Worm (Caenorhabditis elegans) whole organism, young adult: ENCODE measurements around the gene tbx-32.

ENCODE experiments used
- B0261.1 ChIP-seq: sonication (generic microtip); optimal IDR thresholded peaks from 2 replicates; lab custom pipeline; 2016; ENCODE audit warnings: mild to moderate bottlenecking, missing genetic modification characterization, moderate library complexity, missing compliant biosample characterization
- B0336.3 ChIP-seq: fragments of 200-800 bp; sonication (Bioruptor generic); IDR thresholded peaks from 2 replicates; pipeline ENCODE4 v1.3.6; 2022; ENCODE audit warnings: missing genetic modification characterization, missing compliant biosample characterization
- C06A6.2 ChIP-seq: fragments of 200-800 bp; sonication (Bioruptor generic); conservative IDR thresholded peaks from 2 replicates; pipeline ENCODE4 v1.3.6; 2022; ENCODE audit warnings: missing genetic modification characterization, missing compliant biosample characterization
- F10E7.11 ChIP-seq: sonication (generic microtip); optimal IDR thresholded peaks from 2 replicates; lab custom pipeline; 2017; ENCODE audit warnings: mild to moderate bottlenecking, missing genetic modification characterization, moderate library complexity, missing compliant biosample characterization
- F22D6.2 ChIP-seq: sonication (generic microtip); optimal IDR thresholded peaks from 2 replicates; lab custom pipeline; 2016; ENCODE audit warnings: mild to moderate bottlenecking, missing genetic modification characterization, missing compliant biosample characterization
- F23B12.7 ChIP-seq: sonication (generic microtip); optimal IDR thresholded peaks from 2 replicates; lab custom pipeline; 2017; ENCODE audit warnings: missing genetic modification characterization, mild to moderate bottlenecking, missing compliant biosample characterization, antibody characterized with exemption, moderate library complexity; ENCODE audit not compliant: insufficient read depth
- F33H1.4 ChIP-seq: fragments of 200-800 bp; sonication (Bioruptor generic); IDR thresholded peaks from 2 replicates; pipeline ENCODE4 v1.3.6; 2022; ENCODE audit warnings: missing genetic modification reagents, missing genetic modification characterization, missing compliant biosample characterization
- F39B2.1 ChIP-seq: fragments of 200-800 bp; sonication (Bioruptor generic); IDR thresholded peaks from 2 replicates; pipeline ENCODE4 v1.3.6; 2022; ENCODE audit warnings: missing genetic modification reagents, missing genetic modification characterization, missing compliant biosample characterization
- Y79H2A.3 ChIP-seq: fragments of 200-800 bp; sonication (Bioruptor generic); conservative IDR thresholded peaks from 2 replicates; pipeline ENCODE4 v1.3.6; 2022; ENCODE audit warnings: missing genetic modification reagents, missing genetic modification characterization, missing compliant biosample characterization
- ama-1 ChIP-seq, 3 experiments: fragments of 150-350 bp in 1 of 3; sonication (generic microtip) in 2 of 3; optimal IDR thresholded peaks; 2 replicates each; lab custom pipeline; 2014 to 2018; ENCODE audit warnings: missing biosample characterization in 2 of 3, missing genetic modification characterization in 2 of 3, missing genetic modification reagents in 2 of 3
- aptf-3 ChIP-seq: fragments of 200-800 bp; sonication (Bioruptor generic); IDR thresholded peaks from 2 replicates; pipeline ENCODE4 v1.3.6; 2022; ENCODE audit warnings: missing genetic modification characterization, missing compliant biosample characterization
- ccch-3 ChIP-seq: fragments of 200-800 bp; sonication (Bioruptor generic); optimal IDR thresholded peaks from 2 replicates; lab custom pipeline; 2018; ENCODE audit warnings: mild to moderate bottlenecking, missing genetic modification characterization, missing compliant biosample characterization
- cebp-1 ChIP-seq, 2 experiments: fragments of 200-800 bp in 1 of 2; sonication (Bioruptor generic) in 1 of 2; sonication (generic microtip) in 1 of 2; IDR thresholded peaks in 1 of 2; optimal IDR thresholded peaks in 1 of 2; 2 replicates each; pipeline versions ENCODE4 v1.3.6 to Lab custom; 2017 to 2022; ENCODE audit warnings: missing compliant biosample characterization in 2 of 2, missing genetic modification characterization in 2 of 2, mild to moderate bottlenecking in 1 of 2, missing genetic modification reagents in 1 of 2, moderate library complexity in 1 of 2
- ceh-79 ChIP-seq: sonication (generic microtip); optimal IDR thresholded peaks from 2 replicates; lab custom pipeline; 2017; ENCODE audit warnings: mild to moderate bottlenecking, missing genetic modification characterization, missing compliant biosample characterization
- chd-7 ChIP-seq: sonication (generic microtip); optimal IDR thresholded peaks from 2 replicates; lab custom pipeline; 2016; ENCODE audit warnings: mild to moderate bottlenecking, missing genetic modification characterization, moderate library complexity, missing compliant biosample characterization
- dpff-1 ChIP-seq: sonication (generic microtip); optimal IDR thresholded peaks from 2 replicates; lab custom pipeline; 2017; ENCODE audit warnings: mild to moderate bottlenecking, missing genetic modification characterization, missing compliant biosample characterization
- egl-18 ChIP-seq: fragments of 200-800 bp; sonication (Bioruptor generic); IDR thresholded peaks from 2 replicates; pipeline ENCODE4 v1.3.6; 2022; ENCODE audit warnings: missing genetic modification reagents, missing genetic modification characterization, missing compliant biosample characterization
- egrh-3 ChIP-seq: fragments of 200-800 bp; sonication (Bioruptor generic); IDR thresholded peaks from 2 replicates; pipeline ENCODE4 v1.3.6; 2022; ENCODE audit warnings: missing genetic modification reagents, missing genetic modification characterization, missing compliant biosample characterization
- ets-4 ChIP-seq: fragments of 200-800 bp; sonication (Bioruptor generic); optimal IDR thresholded peaks from 2 replicates; lab custom pipeline; 2018; ENCODE audit warnings: mild to moderate bottlenecking, missing genetic modification characterization, missing compliant biosample characterization
- fkh-3 ChIP-seq: sonication (generic microtip); optimal IDR thresholded peaks from 2 replicates; lab custom pipeline; 2016; ENCODE audit warnings: mild to moderate bottlenecking, missing genetic modification characterization, missing compliant biosample characterization
- hlh-12 ChIP-seq: sonication (generic microtip); optimal IDR thresholded peaks from 2 replicates; lab custom pipeline; 2016; ENCODE audit warnings: missing genetic modification characterization, missing compliant biosample characterization
- hrde-1 ChIP-seq: sonication (generic microtip); optimal IDR thresholded peaks from 2 replicates; lab custom pipeline; 2016; ENCODE audit warnings: missing genetic modification characterization, mild to moderate bottlenecking, missing compliant biosample characterization, moderate library complexity, missing genotype, missing genetic modification reagents, borderline replicate concordance
- lag-1 ChIP-seq: fragments of 200-800 bp; sonication (Bioruptor generic); IDR thresholded peaks from 2 replicates; pipeline ENCODE4 v1.3.6; 2022; ENCODE audit warnings: missing genetic modification reagents, missing genetic modification characterization, missing compliant biosample characterization
- madf-10 ChIP-seq: sonication (generic microtip); optimal IDR thresholded peaks from 2 replicates; lab custom pipeline; 2016; ENCODE audit warnings: mild to moderate bottlenecking, missing genetic modification characterization, missing compliant biosample characterization
- madf-8 ChIP-seq: fragments of 200-800 bp; sonication (Bioruptor generic); conservative IDR thresholded peaks from 2 replicates; pipeline ENCODE4 v1.3.6; 2022; ENCODE audit warnings: missing genetic modification reagents, missing genetic modification characterization, missing compliant biosample characterization
- mcd-1 ChIP-seq: fragments of 200-800 bp; sonication (Bioruptor generic); IDR thresholded peaks from 2 replicates; pipeline ENCODE4 v1.3.6; 2022; ENCODE audit warnings: missing genetic modification reagents, missing genetic modification characterization, missing compliant biosample characterization
- mel-28 ChIP-seq: sonication (generic microtip); optimal IDR thresholded peaks from 2 replicates; lab custom pipeline; 2016; ENCODE audit warnings: borderline replicate concordance, mild to moderate bottlenecking, missing genetic modification characterization, missing compliant biosample characterization
- mxl-1 ChIP-seq: sonication (generic microtip); optimal IDR thresholded peaks from 2 replicates; lab custom pipeline; 2016; ENCODE audit warnings: missing genetic modification characterization, missing compliant biosample characterization
- nfyb-1 ChIP-seq: fragments of 200-800 bp; sonication (Bioruptor generic); IDR thresholded peaks from 2 replicates; pipeline ENCODE4 v1.3.6; 2022; ENCODE audit warnings: missing genetic modification reagents, missing genetic modification characterization, missing compliant biosample characterization
- nhr-120 ChIP-seq: fragments of 200-800 bp; sonication (Bioruptor generic); IDR thresholded peaks from 2 replicates; pipeline ENCODE4 v1.3.6; 2022; ENCODE audit warnings: missing genetic modification characterization, missing compliant biosample characterization
- nhr-179 ChIP-seq: sonication (generic microtip); optimal IDR thresholded peaks from 2 replicates; lab custom pipeline; 2016; ENCODE audit warnings: mild to moderate bottlenecking, missing genetic modification characterization, missing compliant biosample characterization
- nhr-90 ChIP-seq: sonication (generic microtip); optimal IDR thresholded peaks from 2 replicates; lab custom pipeline; 2016; ENCODE audit warnings: missing genotype, mild to moderate bottlenecking, missing genetic modification characterization, missing compliant biosample characterization
- rcor-1 ChIP-seq: fragments of 200-800 bp; sonication (Bioruptor generic); IDR thresholded peaks from 2 replicates; pipeline ENCODE4 v1.3.6; 2022; ENCODE audit warnings: missing genetic modification reagents, missing genetic modification characterization, missing compliant biosample characterization
- sea-2 ChIP-seq: fragments of 200-800 bp; sonication (Bioruptor generic); IDR thresholded peaks from 2 replicates; pipeline ENCODE4 v1.3.6; 2022; ENCODE audit warnings: missing genetic modification characterization, missing compliant biosample characterization
- sptf-2 ChIP-seq: fragments of 200-800 bp; sonication (Bioruptor generic); optimal IDR thresholded peaks from 2 replicates; lab custom pipeline; 2018; ENCODE audit warnings: mild to moderate bottlenecking, missing genetic modification characterization, missing compliant biosample characterization
- unc-130 ChIP-seq: sonication (generic microtip); optimal IDR thresholded peaks from 2 replicates; lab custom pipeline; 2016; ENCODE audit warnings: missing genetic modification reagents, missing genetic modification characterization, missing compliant biosample characterization
- zfh-2 ChIP-seq: fragments of 200-800 bp; sonication (Bioruptor generic); conservative IDR thresholded peaks from 2 replicates; pipeline ENCODE4 v1.3.6; 2022; ENCODE audit warnings: missing genetic modification reagents, missing genetic modification characterization, missing compliant biosample characterization
- zim-3 ChIP-seq: sonication (generic microtip); optimal IDR thresholded peaks from 2 replicates; lab custom pipeline; 2017; ENCODE audit warnings: mild to moderate bottlenecking, missing genetic modification characterization, moderate library complexity, missing compliant biosample characterization
- ztf-28 ChIP-seq: fragments of 200-800 bp; sonication (Bioruptor generic); IDR thresholded peaks from 2 replicates; pipeline ENCODE4 v1.3.6; 2022; ENCODE audit warnings: missing genetic modification reagents, missing genetic modification characterization, missing compliant biosample characterization
- ztf-3 ChIP-seq: fragments of 200-800 bp; sonication (Bioruptor generic); optimal IDR thresholded peaks from 2 replicates; lab custom pipeline; 2018; ENCODE audit warnings: mild to moderate bottlenecking, missing genetic modification characterization, missing compliant biosample characterization

Gene tbx-32

DNA sequence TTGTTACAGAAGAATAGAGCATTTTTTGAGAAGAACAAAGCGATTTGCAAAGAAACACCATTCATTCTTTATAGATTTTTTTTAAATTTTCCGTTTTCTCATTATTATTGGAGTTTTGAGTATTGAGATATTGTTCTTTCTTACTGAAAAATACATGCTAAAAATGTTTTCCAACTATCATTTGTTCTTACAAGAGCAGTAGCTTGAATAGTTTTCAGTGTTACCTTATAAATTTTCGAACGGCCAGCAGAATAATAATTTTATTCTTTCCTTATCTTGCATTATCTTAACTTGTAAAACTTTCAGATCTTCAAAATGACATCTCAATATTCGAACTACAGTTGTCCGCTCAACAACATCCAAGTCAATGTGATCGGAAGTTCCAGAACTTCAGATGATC is at the start of gene tbx-32:
Gene tbx-32 (plus strand): TSS at position 301 of the 400 bp plus-strand sequence.
- TF ChIP-seq mcd-1 (GFP tag; lab: Robert Waterston, UW) (no peak), F33H1.4 (GFP tag; lab: Robert Waterston, UW) (no peak), madf-10 (tag; lab: Kevin White, UChicago) (no peak)

DNA sequence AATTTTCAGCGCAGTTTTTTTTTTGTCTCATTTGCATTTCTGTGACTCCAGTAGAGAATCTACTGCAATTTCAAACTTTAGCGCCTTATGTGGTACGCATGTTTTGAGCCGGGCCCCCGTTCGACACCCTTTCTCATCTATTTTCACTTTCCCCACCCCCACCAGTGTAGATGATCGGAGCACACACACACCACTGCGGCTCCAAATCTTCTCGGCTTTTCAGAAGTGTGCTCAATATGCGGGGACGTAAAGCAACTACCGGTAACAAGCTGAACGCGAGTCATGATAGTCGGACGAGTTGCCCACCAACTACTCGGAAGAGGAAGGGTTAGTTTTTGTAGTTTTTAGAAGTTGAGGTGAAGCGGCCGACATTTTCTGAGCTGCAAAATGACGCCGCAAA is 42.4 kb upstream of the tbx-32 start:
- TF ChIP-seq aptf-3 (GFP tag; lab: Robert Waterston, UW) (no peak), egl-18 (GFP tag; lab: Robert Waterston, UW) (no peak), B0336.3 (no peak), ccch-3 (GFP tag; lab: Kevin White, UChicago) (no peak), rcor-1 (GFP tag; lab: Robert Waterston, UW) (no peak), unc-130 (no peak), nhr-120 (GFP tag; lab: Robert Waterston, UW) (no peak)

DNA sequence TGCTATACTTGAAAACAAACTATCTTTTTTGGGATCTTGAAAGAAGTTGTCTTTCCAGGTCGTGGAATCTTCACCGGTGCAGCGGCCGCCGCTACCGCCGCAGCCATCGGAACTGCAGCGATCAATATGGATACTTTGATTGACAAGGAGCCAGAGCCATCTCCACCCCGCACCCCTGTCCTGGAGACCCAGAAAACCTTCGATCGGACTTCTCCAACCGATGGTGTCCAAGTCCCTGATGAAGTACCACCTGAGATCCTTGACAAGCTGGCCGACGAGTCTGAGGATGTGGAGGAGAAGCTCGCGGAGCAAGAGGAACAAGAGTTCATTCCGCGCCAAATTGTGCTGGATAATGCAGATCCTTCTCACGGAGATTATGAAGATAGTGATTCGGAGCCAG is 41.4 kb upstream of the tbx-32 start:
- TF ChIP-seq F23B12.7 (tag; lab: Kevin White, UChicago) (no peak), zfh-2 (GFP tag; lab: Robert Waterston, UW) (peak; percentile 64), cebp-1 (GFP tag; IDR thresholded peaks at IDR 0.05; lab: Robert Waterston, UW) (no peak), cebp-1 (tag; optimal IDR thresholded peaks at IDR 0.05; lab: Kevin White, UChicago) (no peak), chd-7 (tag; lab: Kevin White, UChicago) (no peak), C06A6.2 (no peak), lag-1 (GFP tag; lab: Robert Waterston, UW) (no peak), unc-130 (no peak), egrh-3 (GFP tag; lab: Robert Waterston, UW) (peak; percentile 9; the same call in 1 of the 2 replicates), mcd-1 (GFP tag; lab: Robert Waterston, UW) (no peak)

DNA sequence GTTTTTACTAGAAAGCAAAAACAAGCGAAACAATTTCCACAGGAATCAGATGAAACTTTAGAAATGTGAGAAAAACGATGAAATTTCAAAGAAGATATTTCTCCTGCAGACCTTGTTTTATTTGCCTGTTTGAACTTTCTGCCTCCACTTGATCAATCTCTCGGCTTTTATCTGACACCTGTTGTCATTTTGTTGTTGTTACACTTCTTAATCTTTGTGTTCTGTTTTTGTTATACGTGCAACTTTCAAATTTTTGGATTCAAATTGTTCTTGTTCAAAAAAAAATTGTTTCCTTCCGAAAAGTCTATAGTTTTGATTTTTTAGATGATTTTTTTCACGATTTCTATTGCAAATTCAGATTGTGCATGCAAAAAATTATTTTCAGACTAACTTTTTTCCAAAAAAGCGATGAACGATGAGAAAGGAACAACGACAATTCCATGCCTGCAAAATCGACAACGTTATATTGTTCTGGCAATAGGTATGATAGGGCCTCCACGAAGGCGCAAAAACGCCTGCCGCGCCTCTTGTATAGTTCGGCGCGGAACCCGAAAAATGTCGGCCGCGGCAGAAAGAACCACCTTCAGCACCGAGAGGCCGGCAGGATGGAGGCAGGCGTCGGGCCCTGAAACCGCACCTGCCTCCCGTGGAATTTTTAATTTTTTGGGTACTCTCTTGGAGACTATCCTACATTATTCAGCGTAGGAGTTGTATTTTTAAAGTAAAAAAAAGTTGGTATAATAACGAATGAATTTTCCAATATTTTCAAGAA is 34.4 kb upstream of the tbx-32 start, which contains the start of gene H11E01.2:
Gene H11E01.2 (plus strand): TSS at position 380 of the 772 bp plus-strand sequence.
- TF ChIP-seq nhr-90 (tag; lab: Kevin White, UChicago): no peak
- no peak for TF ChIP-seq mel-28
- TF ChIP-seq F39B2.1 (GFP tag; lab: Robert Waterston, UW): no peak
- TF ChIP-seq zfh-2 (GFP tag; lab: Robert Waterston, UW): peak; percentile 78
- no peak for TF ChIP-seq Y79H2A.3 (GFP tag; lab: Robert Waterston, UW)
- no peak for TF ChIP-seq ama-1 (optimal IDR thresholded peaks at IDR 0.05; lab: Kevin White, UChicago)
- no peak for TF ChIP-seq ama-1 (GFP tag; optimal IDR thresholded peaks at IDR 0.05; lab: Kevin White, UChicago)
- no peak for TF ChIP-seq madf-8 (GFP tag; lab: Robert Waterston, UW)
- no peak for TF ChIP-seq zim-3 (tag; lab: Kevin White, UChicago)
- no peak for TF ChIP-seq nfyb-1 (GFP tag; lab: Robert Waterston, UW)
- no peak for TF ChIP-seq B0261.1 (tag; lab: Kevin White, UChicago)
- TF ChIP-seq sptf-2 (GFP tag; lab: Kevin White, UChicago): no peak
- no peak for TF ChIP-seq ceh-79 (tag; lab: Kevin White, UChicago)
- no peak for TF ChIP-seq ztf-28 (GFP tag; lab: Robert Waterston, UW)
- TF ChIP-seq egrh-3 (GFP tag; lab: Robert Waterston, UW): peak; percentile 47; the same call in 1 of the 2 replicates

DNA sequence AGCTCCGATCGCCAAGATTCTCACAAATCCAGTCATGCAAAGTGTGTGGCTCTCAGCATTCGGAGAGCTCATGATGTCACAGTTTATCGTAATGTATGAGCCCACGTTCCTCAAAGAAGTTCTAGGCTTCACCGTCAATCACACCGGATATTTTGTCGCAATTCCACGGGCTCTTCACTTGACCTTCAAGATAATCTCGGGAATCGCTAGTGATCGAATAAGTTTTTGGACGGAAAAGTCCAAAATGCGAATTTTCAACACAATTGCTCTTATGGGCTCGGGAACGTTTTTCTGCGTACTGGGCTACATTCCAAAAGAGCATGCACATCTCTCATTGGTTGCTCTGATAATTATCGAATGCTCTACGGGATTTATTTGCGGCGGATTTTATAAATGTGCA is 32.3 kb upstream of the tbx-32 start:
- no peak for TF ChIP-seq dpff-1
- no peak for TF ChIP-seq nhr-179 (tag; lab: Kevin White, UChicago)
- no peak for TF ChIP-seq B0336.3
- TF ChIP-seq ets-4 (GFP tag; lab: Kevin White, UChicago): no peak
- TF ChIP-seq fkh-3 (tag; lab: Kevin White, UChicago): no peak
- TF ChIP-seq ztf-3 (GFP tag; lab: Kevin White, UChicago): no peak
- TF ChIP-seq hlh-12 (tag; lab: Kevin White, UChicago): no peak
- TF ChIP-seq mxl-1 (tag; lab: Kevin White, UChicago): no peak
- TF ChIP-seq F10E7.11 (tag; lab: Kevin White, UChicago): no peak
- no peak for TF ChIP-seq F22D6.2 (tag; lab: Kevin White, UChicago)
- TF ChIP-seq ama-1 (optimal IDR thresholded peaks at IDR 0.05; lab: Kevin White, UChicago): no peak
- TF ChIP-seq ama-1 (GFP tag; optimal IDR thresholded peaks at IDR 0.05; lab: Kevin White, UChicago): no peak
- TF ChIP-seq nhr-120 (GFP tag; lab: Robert Waterston, UW): no peak
- TF ChIP-seq sea-2 (GFP tag; lab: Robert Waterston, UW): no peak
- TF ChIP-seq hrde-1 (tag; lab: Kevin White, UChicago): no peak
